Fruit fly (Drosophila melanogaster): ENCODE measurements around the gene Als2.

DNA sequence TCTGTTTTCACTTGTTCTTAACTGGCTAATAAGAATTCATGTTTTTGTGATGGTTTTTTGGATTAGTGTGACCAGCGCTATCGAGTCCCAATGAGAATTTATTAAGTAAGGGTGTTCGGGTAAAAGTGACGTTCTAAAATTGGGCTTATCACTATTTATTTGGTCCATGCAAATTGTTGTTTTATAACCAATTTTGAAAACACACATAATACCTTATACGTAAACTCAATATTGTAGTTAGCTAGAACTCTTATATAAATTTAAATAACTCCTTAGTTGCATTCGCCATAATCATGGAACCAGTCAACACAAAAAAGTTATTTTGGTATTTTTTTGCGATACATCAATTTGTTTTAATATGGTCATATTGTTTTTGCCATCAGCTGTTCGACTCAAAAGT lies at the start of gene Als2, which contains the start of gene CG11248:
- TF ChIP-seq CG1620 (GFP tag; optimal IDR thresholded peaks at IDR 0.05), result peak; percentile 64
- peak; percentile 79 for TF ChIP-seq bab1 (GFP tag; optimal IDR thresholded peaks at IDR 0.05)
- peak; percentile 66 for TF ChIP-seq CG11617 (GFP tag; optimal IDR thresholded peaks at IDR 0.05)
- no peak for TF ChIP-seq cic (GFP tag; optimal IDR thresholded peaks at IDR 0.05)
- TF ChIP-seq Mnt (GFP tag; optimal IDR thresholded peaks at IDR 0.05), result peak; percentile 6
- TF ChIP-seq CG5204 (GFP tag; optimal IDR thresholded peaks at IDR 0.05), result peak; percentile 63
- TF ChIP-seq CG7045 (GFP tag; optimal IDR thresholded peaks at IDR 0.05), result peak; percentile 48

Measured in whole organism, adult.